Fruit fly (Drosophila melanogaster) whole organism, adult: ENCODE results near the gene CG13047.

Experiments used
- CG14711 ChIP-seq: fragments of 200-800 bp; sonication (Bioruptor generic); optimal IDR thresholded peaks from 2 replicates; lab custom pipeline; 2018; ENCODE audit warnings: missing biosample characterization, mild to moderate bottlenecking, missing genetic modification characterization, moderate library complexity
- CG5204 ChIP-seq: fragments of 200-800 bp; sonication (Bioruptor generic); optimal IDR thresholded peaks from 2 replicates; lab custom pipeline; 2016; ENCODE audit warnings: missing biosample characterization, missing genetic modification characterization
- CG7101 ChIP-seq: fragments of 200-800 bp; sonication (Bioruptor generic); optimal IDR thresholded peaks from 2 replicates; lab custom pipeline; 2018; ENCODE audit warnings: missing biosample characterization, mild to moderate bottlenecking, missing genetic modification characterization, moderate library complexity
- cic ChIP-seq: fragments of 200-800 bp; sonication (Bioruptor generic); optimal IDR thresholded peaks from 2 replicates; lab custom pipeline; 2017; ENCODE audit warnings: missing biosample characterization, mild to moderate bottlenecking, missing genetic modification characterization, moderate library complexity
- pad ChIP-seq: fragments of 200-800 bp; sonication (Bioruptor generic); optimal IDR thresholded peaks from 3 replicates; lab custom pipeline; 2017; ENCODE audit warnings: missing biosample characterization, missing genetic modification characterization, mild to moderate bottlenecking, moderate library complexity, missing genetic modification reagents

DNA sequence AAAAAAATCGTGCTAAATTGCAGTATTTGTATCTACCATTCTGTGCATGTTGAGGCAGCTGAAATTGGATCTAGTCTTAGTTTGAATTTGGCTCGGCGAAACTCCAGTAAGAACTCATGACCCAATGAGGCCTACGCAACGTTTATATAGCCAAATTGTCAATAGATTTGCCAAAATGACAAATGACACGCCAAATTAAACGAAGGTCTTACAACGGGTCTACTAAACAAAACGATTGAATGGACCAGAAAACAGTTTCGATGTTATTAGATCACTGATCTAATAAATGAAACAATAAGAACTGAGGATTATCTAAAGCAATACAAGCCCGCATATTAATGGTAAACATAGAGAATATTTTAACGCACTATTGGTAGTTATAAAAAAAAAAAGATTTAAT lies 36.0 kb upstream of the CG13047 start, which contains the start of gene CG42718:
- TF ChIP-seq pad (no peak), CG5204 (GFP tag; lab: Kevin White, UChicago) (no peak), CG7101 (tag; lab: Kevin White, UChicago) (no peak), CG14711 (tag; lab: Kevin White, UChicago) (no peak), cic (GFP tag; lab: Kevin White, UChicago) (no peak)
